Worm (Caenorhabditis elegans): Measurements from ENCODE around the gene Y4C6B.7.
A peak's percentile ranks its signal among the peaks of the same experiment; 100 is the strongest.

Gene Y4C6B.7

ce11 chrIV:5332178-5332577, 21.1 kb downstream of the Y4C6B.7 start, which contains the start of gene Y4C6B.3:
Y4C6B.3 (plus strand) TSS chrIV:5332478.
- TF ChIP-seq aly-2 (tag; optimal IDR thresholded peaks at IDR 0.05): no peak
- TF ChIP-seq elt-3 (tag; optimal IDR thresholded peaks at IDR 0.05): no peak
- TF ChIP-seq egl-5 (tag; optimal IDR thresholded peaks at IDR 0.05): no peak
- no peak for TF ChIP-seq nhr-11 (tag; optimal IDR thresholded peaks at IDR 0.05)
- TF ChIP-seq fkh-2 (tag; optimal IDR thresholded peaks at IDR 0.05): no peak
- no peak for TF ChIP-seq nfya-1 (tag; optimal IDR thresholded peaks at IDR 0.05; ENCODE audit: insufficient read depth)
- no peak for TF ChIP-seq nhr-237 (tag; optimal IDR thresholded peaks at IDR 0.05)
- TF ChIP-seq tbx-2 (tag; optimal IDR thresholded peaks at IDR 0.05): no peak
- no peak for TF ChIP-seq unc-39 (tag; optimal IDR thresholded peaks at IDR 0.05)
- no peak for TF ChIP-seq lsy-12 (tag; optimal IDR thresholded peaks at IDR 0.05)
- no peak for TF ChIP-seq fkh-10 (GFP tag; optimal IDR thresholded peaks at IDR 0.05)

DNA sequence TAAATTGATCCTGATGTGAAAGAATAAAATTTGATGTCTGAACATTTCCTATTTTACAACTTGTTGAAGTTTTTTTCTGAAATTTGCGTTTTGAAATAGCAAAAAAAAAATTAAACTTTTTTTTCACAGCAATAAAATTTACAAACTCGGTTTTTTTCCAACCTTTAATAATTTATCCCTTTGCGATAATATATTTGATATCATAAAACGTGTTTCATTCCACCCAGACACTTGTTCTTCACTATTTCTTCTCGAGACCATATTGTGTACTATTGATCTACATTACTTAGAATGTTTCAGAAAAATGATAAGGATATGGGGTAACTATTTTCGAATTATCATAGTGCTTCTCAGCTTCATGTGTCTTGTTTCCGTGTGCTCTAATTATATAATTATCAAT, 27.1 kb downstream of the Y4C6B.7 start, which contains the start of gene Y4C6B.4:
Gene Y4C6B.4 (plus strand): TSS at position 301 of the 400 bp plus-strand sequence.
- TF ChIP-seq ceh-28 (tag; optimal IDR thresholded peaks at IDR 0.05): no peak
- no peak for TF ChIP-seq ceh-9 (tag; optimal IDR thresholded peaks at IDR 0.05)
- no peak for TF ChIP-seq eor-1 (tag; optimal IDR thresholded peaks at IDR 0.05)
- TF ChIP-seq ztf-11 (tag; optimal IDR thresholded peaks at IDR 0.05): no peak
- no peak for TF ChIP-seq nhr-28 (tag; optimal IDR thresholded peaks at IDR 0.05)
- no peak for TF ChIP-seq skn-1 (tag; optimal IDR thresholded peaks at IDR 0.05)
- no peak for TF ChIP-seq daf-12 (tag; optimal IDR thresholded peaks at IDR 0.05)
- no peak for TF ChIP-seq unc-62 (GFP tag; optimal IDR thresholded peaks at IDR 0.05)
- TF ChIP-seq nhr-77 (tag; optimal IDR thresholded peaks at IDR 0.05): no peak
- TF ChIP-seq tbx-2 (tag; optimal IDR thresholded peaks at IDR 0.05): no peak
- TF ChIP-seq nhr-76 (tag; optimal IDR thresholded peaks at IDR 0.05): no peak
- no peak for TF ChIP-seq fkh-10 (GFP tag; optimal IDR thresholded peaks at IDR 0.05)
- TF ChIP-seq nfya-1 (tag; optimal IDR thresholded peaks at IDR 0.05; ENCODE audit: insufficient read depth): no peak
- no peak for TF ChIP-seq hmg-11 (tag; optimal IDR thresholded peaks at IDR 0.05)
- TF ChIP-seq ZK546.5 (tag; optimal IDR thresholded peaks at IDR 0.05): no peak
- no peak for TF ChIP-seq zag-1 (tag; optimal IDR thresholded peaks at IDR 0.05)

DNA sequence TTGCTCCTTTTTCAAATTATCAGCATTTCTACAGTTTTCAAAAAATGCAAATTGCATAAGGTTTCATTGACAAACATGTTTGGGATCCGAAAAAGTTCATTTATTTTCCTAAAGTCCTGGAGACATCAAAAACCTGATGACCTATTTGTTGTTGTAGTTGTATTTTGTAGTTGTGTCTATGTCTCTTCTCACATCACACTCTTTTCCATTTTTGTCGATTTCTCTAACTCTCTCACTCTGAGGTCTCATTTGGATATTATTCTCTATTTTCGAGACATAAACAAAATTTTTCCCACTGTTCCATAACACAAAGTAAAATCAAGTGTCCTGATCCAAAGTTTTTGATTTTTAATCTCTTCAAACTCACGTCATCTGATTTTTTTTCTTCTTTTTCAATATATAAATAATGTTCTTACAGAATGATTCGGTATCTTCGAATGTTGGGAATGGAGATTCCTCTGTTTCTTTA, 34.4 kb downstream of the Y4C6B.7 start, which contains the start of gene slc-46A:
Gene slc-46A (plus strand): TSS at position 419 of the 469 bp plus-strand sequence.
- TF ChIP-seq tbx-2 (tag; optimal IDR thresholded peaks at IDR 0.05) (no peak), nhr-25 (tag; optimal IDR thresholded peaks at IDR 0.05) (no peak), ceh-9 (tag; optimal IDR thresholded peaks at IDR 0.05) (no peak), fos-1 (tag; optimal IDR thresholded peaks at IDR 0.05) (no peak), lin-39 (tag; optimal IDR thresholded peaks at IDR 0.05) (no peak), ama-1 (optimal IDR thresholded peaks at IDR 0.05) (no peak), jun-1 (tag; optimal IDR thresholded peaks at IDR 0.05) (no peak), sea-2 (GFP tag; optimal IDR thresholded peaks at IDR 0.05) (no peak), unc-62 (GFP tag; optimal IDR thresholded peaks at IDR 0.05) (no peak), eor-1 (tag; optimal IDR thresholded peaks at IDR 0.05) (no peak), R02D3.7 (tag; optimal IDR thresholded peaks at IDR 0.05) (no peak), nhr-12 (tag; optimal IDR thresholded peaks at IDR 0.05) (no peak), fkh-2 (tag; optimal IDR thresholded peaks at IDR 0.05) (no peak), elt-3 (tag; optimal IDR thresholded peaks at IDR 0.05) (no peak), ceh-16 (tag; optimal IDR thresholded peaks at IDR 0.05) (no peak), elt-2 (tag; optimal IDR thresholded peaks at IDR 0.05) (peak; percentile 50), daf-12 (tag; optimal IDR thresholded peaks at IDR 0.05) (no peak), nhr-237 (tag; optimal IDR thresholded peaks at IDR 0.05) (no peak), mdl-1 (tag; optimal IDR thresholded peaks at IDR 0.05) (no peak), hmg-11 (tag; optimal IDR thresholded peaks at IDR 0.05) (no peak), nhr-11 (tag; optimal IDR thresholded peaks at IDR 0.05) (no peak), snpc-4 (tag; optimal IDR thresholded peaks at IDR 0.05) (peak; percentile 48), nhr-23 (tag; optimal IDR thresholded peaks at IDR 0.05) (peak; percentile 59), nfya-1 (tag; optimal IDR thresholded peaks at IDR 0.05; ENCODE audit: insufficient read depth) (peak; percentile 13), lin-15B (tag; optimal IDR thresholded peaks at IDR 0.05) (no peak), ZK546.5 (tag; optimal IDR thresholded peaks at IDR 0.05) (no peak), unc-39 (tag; optimal IDR thresholded peaks at IDR 0.05) (no peak), nhr-67 (tag; optimal IDR thresholded peaks at IDR 0.05) (no peak)
